Worm (Caenorhabditis elegans): ENCODE results near the gene ceh-53.

ceh-53 gene

ce11 chrIV:3547500-3547899, 49.5 kb downstream of the ceh-53 start, which contains the start of gene nstp-6:
nstp-6 (minus strand) TSS chrIV:3547600.
- no peak for TF ChIP-seq hmg-1.1 (GFP tag; IDR thresholded peaks at IDR 0.05)
- TF ChIP-seq daf-8 (GFP tag; IDR thresholded peaks at IDR 0.05) = no peak
- no peak for TF ChIP-seq nhr-76 (tag; optimal IDR thresholded peaks at IDR 0.05)
- TF ChIP-seq ceh-82 (tag; optimal IDR thresholded peaks at IDR 0.05) = no peak
- no peak for TF ChIP-seq mdl-1 (tag; optimal IDR thresholded peaks at IDR 0.05)
- TF ChIP-seq egl-27 (tag; optimal IDR thresholded peaks at IDR 0.05) = no peak
- no peak for TF ChIP-seq zfp-3 (GFP tag; conservative IDR thresholded peaks at IDR 0.05)
- TF ChIP-seq nhr-10 (tag; optimal IDR thresholded peaks at IDR 0.05) = no peak

ce11 chrIV:3548315-3548714, 50.3 kb downstream of the ceh-53 start:
- TF ChIP-seq jun-1 (tag; optimal IDR thresholded peaks at IDR 0.05) (peak; percentile 10), pha-4 (GFP tag; IDR thresholded peaks at IDR 0.05) (no peak), pha-4 (tag; optimal IDR thresholded peaks at IDR 0.05) (peak; percentile 63), T26A8.4 (GFP tag; IDR thresholded peaks at IDR 0.05) (peak; percentile 36; the same call in 1 of the 2 replicates), nhr-11 (tag; optimal IDR thresholded peaks at IDR 0.05) (no peak), nhr-102 (tag; optimal IDR thresholded peaks at IDR 0.05) (peak; percentile 27), hlh-11 (tag; optimal IDR thresholded peaks at IDR 0.05) (peak; percentile 63), dve-1 (tag; optimal IDR thresholded peaks at IDR 0.05; ENCODE audit: insufficient read depth) (peak; percentile 90), Y5F2A.4 (GFP tag; optimal IDR thresholded peaks at IDR 0.05) (no peak), pqm-1 (tag; optimal IDR thresholded peaks at IDR 0.05) (peak; percentile 48), dmd-6 (GFP tag; IDR thresholded peaks at IDR 0.05) (peak; percentile 25; the same call in 1 of the 2 replicates), F10B5.3 (tag; optimal IDR thresholded peaks at IDR 0.05) (peak; percentile 47), lin-38 (GFP tag; IDR thresholded peaks at IDR 0.05) (peak; percentile 43), hlh-30 (tag; optimal IDR thresholded peaks at IDR 0.05; ENCODE audit: insufficient read depth) (peak; percentile 26), nhr-48 (tag; optimal IDR thresholded peaks at IDR 0.05) (peak; percentile 25), nhr-28 (tag; optimal IDR thresholded peaks at IDR 0.05) (peak; percentile 73), mes-2 (tag; optimal IDR thresholded peaks at IDR 0.05; ENCODE audit: poor library complexity, severe bottlenecking) (peak; percentile 57), T20F7.1 (GFP tag; optimal IDR thresholded peaks at IDR 0.05) (no peak), ZK337.2 (GFP tag; IDR thresholded peaks at IDR 0.05) (no peak), nhr-6 (tag; optimal IDR thresholded peaks at IDR 0.05) (peak; percentile 86), mep-1 (tag; optimal IDR thresholded peaks at IDR 0.05) (peak; percentile 50), ces-1 (GFP tag; optimal IDR thresholded peaks at IDR 0.05) (no peak), daf-16 (GFP tag; optimal IDR thresholded peaks at IDR 0.05) (no peak), daf-16 (tag; optimal IDR thresholded peaks at IDR 0.05) (peak; percentile 76)

DNA sequence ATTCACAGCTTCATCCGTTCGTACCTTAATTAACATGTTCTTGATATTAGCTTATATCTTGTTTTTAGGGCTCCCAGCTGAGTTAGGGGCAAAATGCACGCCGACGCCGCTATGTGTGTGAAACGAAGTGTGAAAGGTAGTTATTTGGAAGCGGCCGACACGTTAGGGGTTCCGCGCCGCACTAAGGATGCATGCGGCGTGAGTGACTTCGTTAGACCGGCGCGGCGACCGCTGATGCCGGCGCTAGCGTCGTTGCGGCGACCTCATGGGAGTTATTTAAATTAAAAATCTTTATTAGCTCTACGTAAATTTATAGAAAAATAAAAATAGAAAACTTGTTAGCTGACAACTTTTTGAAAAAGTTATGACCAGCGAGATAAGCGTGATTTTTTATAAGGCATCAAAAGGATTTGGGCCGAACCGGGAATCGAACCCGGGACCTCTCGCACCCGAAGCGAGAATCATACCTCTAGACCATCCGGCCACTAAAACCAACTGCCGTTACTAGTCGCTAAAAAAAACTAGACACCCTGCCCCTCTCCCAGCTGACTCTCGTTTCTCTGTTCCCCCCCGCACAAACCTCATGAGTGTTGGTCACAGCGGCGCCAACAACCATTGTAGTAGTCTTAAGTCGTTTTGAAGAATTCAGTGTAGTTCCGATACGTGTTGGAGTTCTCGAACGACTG, 53.9 kb downstream of the ceh-53 start:
- peak; percentile 85 for TF ChIP-seq lin-38 (GFP tag; IDR thresholded peaks at IDR 0.05)
- TF ChIP-seq D1046.2 (GFP tag; IDR thresholded peaks at IDR 0.05) = peak; percentile 63; the same call in 1 of the 2 replicates
- peak; percentile 72 for TF ChIP-seq hlh-11 (tag; optimal IDR thresholded peaks at IDR 0.05)
- peak; percentile 23 for TF ChIP-seq sdz-12 (GFP tag; optimal IDR thresholded peaks at IDR 0.05)
- peak in 1 of 2 experiments; percentile 11 for TF ChIP-seq mdl-1 (tag; optimal IDR thresholded peaks at IDR 0.05)
- TF ChIP-seq ceh-28 (tag; optimal IDR thresholded peaks at IDR 0.05) = no peak
- TF ChIP-seq nhr-102 (tag; optimal IDR thresholded peaks at IDR 0.05) = peak; percentile 61
- TF ChIP-seq nhr-6 (tag; optimal IDR thresholded peaks at IDR 0.05) = peak; percentile 52
- TF ChIP-seq dmd-6 (GFP tag; IDR thresholded peaks at IDR 0.05) = peak; percentile 64
- peak; percentile 83 for TF ChIP-seq hmg-1.1 (GFP tag; IDR thresholded peaks at IDR 0.05)
- no peak; the same call in 1 of the 2 replicates for TF ChIP-seq mdt-29 (GFP tag; IDR thresholded peaks at IDR 0.05)
- peak; percentile 76 for TF ChIP-seq rbr-2 (tag; optimal IDR thresholded peaks at IDR 0.05)
- TF ChIP-seq spr-3 (GFP tag; optimal IDR thresholded peaks at IDR 0.05) = peak; percentile 36
- TF ChIP-seq unc-62 (GFP tag; optimal IDR thresholded peaks at IDR 0.05 in 1 of 2) = peak in 1 of 2 experiments; percentile 87
- TF ChIP-seq unc-62 (tag; optimal IDR thresholded peaks at IDR 0.05) = no peak
- peak; percentile 58 to 82; a peak in 2 of 4 replicates for TF ChIP-seq madf-5 (GFP tag; IDR thresholded peaks at IDR 0.05)
- no peak for TF ChIP-seq F10B5.3 (tag; optimal IDR thresholded peaks at IDR 0.05)
- TF ChIP-seq Y105C5A.15 (GFP tag; IDR thresholded peaks at IDR 0.05) = peak; percentile 59; the same call in 1 of the 2 replicates
- TF ChIP-seq mes-2 (tag; optimal IDR thresholded peaks at IDR 0.05; ENCODE audit: poor library complexity, severe bottlenecking) = peak; percentile 83
- TF ChIP-seq zip-2 (tag; optimal IDR thresholded peaks at IDR 0.05) = peak; percentile 24
- TF ChIP-seq arid-1 (GFP tag; conservative IDR thresholded peaks at IDR 0.05) = peak; percentile 68
- 0 out of 2 replicates have a peak, but pooled peaks have one; percentile 50 for TF ChIP-seq nhr-42 (GFP tag; IDR thresholded peaks at IDR 0.05)
- TF ChIP-seq Y75B8A.6 (GFP tag; IDR thresholded peaks at IDR 0.05) = 0 out of 2 replicates have a peak, but pooled peaks have one; percentile 23
- TF ChIP-seq tra-1 (GFP tag; IDR thresholded peaks at IDR 0.05) = peak; percentile 55
